Worm (Caenorhabditis elegans) whole organism, young adult: ENCODE measurements around the gene C47E12.12.

Experiments used
- B0261.1 ChIP-seq: sonication (generic microtip); optimal IDR thresholded peaks from 2 replicates; lab custom pipeline; 2016; ENCODE audit warnings: mild to moderate bottlenecking, missing genetic modification characterization, moderate library complexity, missing compliant biosample characterization
- B0336.3 ChIP-seq: fragments of 200-800 bp; sonication (Bioruptor generic); IDR thresholded peaks from 2 replicates; pipeline ENCODE4 v1.3.6; 2022; ENCODE audit warnings: missing genetic modification characterization, missing compliant biosample characterization
- C06A6.2 ChIP-seq: fragments of 200-800 bp; sonication (Bioruptor generic); conservative IDR thresholded peaks from 2 replicates; pipeline ENCODE4 v1.3.6; 2022; ENCODE audit warnings: missing genetic modification characterization, missing compliant biosample characterization
- D2030.7 ChIP-seq: fragments of 200-800 bp; sonication (Bioruptor generic); IDR thresholded peaks from 2 replicates; pipeline ENCODE4 v1.3.6; 2022; ENCODE audit warnings: missing genetic modification reagents, missing genetic modification characterization, missing compliant biosample characterization
- F10E7.11 ChIP-seq: sonication (generic microtip); optimal IDR thresholded peaks from 2 replicates; lab custom pipeline; 2017; ENCODE audit warnings: mild to moderate bottlenecking, missing genetic modification characterization, moderate library complexity, missing compliant biosample characterization
- F23B12.7 ChIP-seq: sonication (generic microtip); optimal IDR thresholded peaks from 2 replicates; lab custom pipeline; 2017; ENCODE audit warnings: missing genetic modification characterization, mild to moderate bottlenecking, missing compliant biosample characterization, antibody characterized with exemption, moderate library complexity; ENCODE audit not compliant: insufficient read depth
- F39B2.1 ChIP-seq: fragments of 200-800 bp; sonication (Bioruptor generic); IDR thresholded peaks from 2 replicates; pipeline ENCODE4 v1.3.6; 2022; ENCODE audit warnings: missing genetic modification reagents, missing genetic modification characterization, missing compliant biosample characterization
- F49E8.2 ChIP-seq: sonication (generic microtip); optimal IDR thresholded peaks from 3 replicates; lab custom pipeline; 2017; ENCODE audit warnings: missing genetic modification characterization, mild to moderate bottlenecking, missing compliant biosample characterization, antibody characterized with exemption, moderate library complexity; ENCODE audit not compliant: insufficient read depth
- F55B11.4 ChIP-seq: sonication (generic microtip); optimal IDR thresholded peaks from 2 replicates; lab custom pipeline; 2016; ENCODE audit warnings: missing compliant biosample characterization, missing genetic modification characterization, borderline replicate concordance; ENCODE audit not compliant: insufficient read depth
- K12H6.12 ChIP-seq: fragments of 200-800 bp; sonication (Bioruptor generic); optimal IDR thresholded peaks from 2 replicates; lab custom pipeline; 2018; ENCODE audit warnings: mild to moderate bottlenecking, missing genetic modification characterization, missing compliant biosample characterization
- T26A5.8 ChIP-seq: sonication (generic microtip); optimal IDR thresholded peaks from 2 replicates; lab custom pipeline; 2016; ENCODE audit warnings: missing genetic modification characterization, missing compliant biosample characterization
- Y53F4B.3 ChIP-seq: fragments of 200-800 bp; sonication (Bioruptor generic); IDR thresholded peaks from 2 replicates; pipeline ENCODE4 v1.3.6; 2022; ENCODE audit warnings: missing genetic modification reagents, missing genetic modification characterization, missing compliant biosample characterization
- Y56A3A.18 ChIP-seq: fragments of 200-800 bp; sonication (Bioruptor generic); IDR thresholded peaks from 2 replicates; pipeline ENCODE4 v1.3.6; 2022; ENCODE audit warnings: missing genetic modification reagents, missing genetic modification characterization, missing compliant biosample characterization
- Y79H2A.3 ChIP-seq: fragments of 200-800 bp; sonication (Bioruptor generic); conservative IDR thresholded peaks from 2 replicates; pipeline ENCODE4 v1.3.6; 2022; ENCODE audit warnings: missing genetic modification reagents, missing genetic modification characterization, missing compliant biosample characterization
- akir-1 ChIP-seq: fragments of 200-800 bp; sonication (Bioruptor generic); optimal IDR thresholded peaks from 2 replicates; lab custom pipeline; 2018; ENCODE audit warnings: mild to moderate bottlenecking, missing genetic modification characterization, moderate library complexity, missing compliant biosample characterization
- aptf-2 ChIP-seq: fragments of 200-800 bp; sonication (Bioruptor generic); conservative IDR thresholded peaks from 2 replicates; pipeline ENCODE4 v1.3.6; 2022; ENCODE audit warnings: missing genetic modification reagents, missing genetic modification characterization, missing compliant biosample characterization
- cebp-2 ChIP-seq: fragments of 200-800 bp; sonication (Bioruptor generic); IDR thresholded peaks from 2 replicates; pipeline ENCODE4 v1.3.6; 2022; ENCODE audit warnings: missing genetic modification characterization, missing compliant biosample characterization
- ceh-27 ChIP-seq: fragments of 200-800 bp; sonication (Bioruptor generic); optimal IDR thresholded peaks from 2 replicates; lab custom pipeline; 2018; ENCODE audit warnings: mild to moderate bottlenecking, missing genetic modification characterization, moderate library complexity, missing compliant biosample characterization
- ceh-40 ChIP-seq: fragments of 200-800 bp; sonication (Bioruptor generic); IDR thresholded peaks from 2 replicates; pipeline ENCODE4 v1.3.6; 2022; ENCODE audit warnings: missing genetic modification characterization, missing compliant biosample characterization
- die-1 ChIP-seq: sonication (generic microtip); optimal IDR thresholded peaks from 2 replicates; lab custom pipeline; 2016; ENCODE audit warnings: missing genotype, mild to moderate bottlenecking, missing genetic modification characterization, missing compliant biosample characterization
- dpff-1 ChIP-seq: sonication (generic microtip); optimal IDR thresholded peaks from 2 replicates; lab custom pipeline; 2017; ENCODE audit warnings: mild to moderate bottlenecking, missing genetic modification characterization, missing compliant biosample characterization
- egl-44 ChIP-seq: fragments of 200-800 bp; sonication (Bioruptor generic); IDR thresholded peaks from 2 replicates; pipeline ENCODE4 v1.3.6; 2022; ENCODE audit warnings: missing genetic modification reagents, missing genetic modification characterization, missing compliant biosample characterization
- ekl-4 ChIP-seq: fragments of 200-800 bp; sonication (Bioruptor generic); IDR thresholded peaks from 2 replicates; pipeline ENCODE4 v1.3.6; 2022; ENCODE audit warnings: missing genetic modification reagents, missing genetic modification characterization, missing compliant biosample characterization
- hlh-26 ChIP-seq: fragments of 200-800 bp; sonication (Bioruptor generic); conservative IDR thresholded peaks from 2 replicates; pipeline ENCODE4 v1.3.6; 2022; ENCODE audit warnings: missing genetic modification reagents, missing genetic modification characterization, missing compliant biosample characterization
- lag-1 ChIP-seq: fragments of 200-800 bp; sonication (Bioruptor generic); IDR thresholded peaks from 2 replicates; pipeline ENCODE4 v1.3.6; 2022; ENCODE audit warnings: missing genetic modification reagents, missing genetic modification characterization, missing compliant biosample characterization
- lin-35 ChIP-seq, 3 experiments: fragments of 150-350 bp in 2 of 3; sonication (generic microtip) in 1 of 3; optimal IDR thresholded peaks; 2 replicates each; lab custom pipeline; 2014 to 2018; ENCODE audit warnings: missing biosample characterization in 3 of 3, missing genetic modification characterization in 3 of 3, missing genetic modification reagents in 3 of 3
- lin-40 ChIP-seq: sonication (generic microtip); optimal IDR thresholded peaks from 2 replicates; lab custom pipeline; 2016; ENCODE audit warnings: missing genetic modification characterization, mild to moderate bottlenecking, missing compliant biosample characterization, missing genotype, missing genetic modification reagents
- lin-54 ChIP-seq: fragments of 200-800 bp; sonication (Bioruptor generic); optimal IDR thresholded peaks from 2 replicates; lab custom pipeline; 2018; ENCODE audit warnings: mild to moderate bottlenecking, missing genetic modification characterization, missing compliant biosample characterization
- lir-1 ChIP-seq: fragments of 200-800 bp; sonication (Bioruptor generic); conservative IDR thresholded peaks from 2 replicates; pipeline ENCODE4 v1.3.6; 2022; ENCODE audit warnings: missing genetic modification reagents, missing genetic modification characterization, missing compliant biosample characterization
- lsl-1 ChIP-seq: fragments of 200-800 bp; sonication (Bioruptor generic); optimal IDR thresholded peaks from 2 replicates; lab custom pipeline; 2018; ENCODE audit warnings: mild to moderate bottlenecking, missing genetic modification characterization, moderate library complexity, missing compliant biosample characterization
- mcd-1 ChIP-seq: fragments of 200-800 bp; sonication (Bioruptor generic); IDR thresholded peaks from 2 replicates; pipeline ENCODE4 v1.3.6; 2022; ENCODE audit warnings: missing genetic modification reagents, missing genetic modification characterization, missing compliant biosample characterization
- mes-4 ChIP-seq: sonication (generic microtip); optimal IDR thresholded peaks from 2 replicates; lab custom pipeline; 2016; ENCODE audit warnings: missing genotype, missing genetic modification characterization, missing compliant biosample characterization
- nfya-2 ChIP-seq: fragments of 200-800 bp; sonication (Bioruptor generic); IDR thresholded peaks from 2 replicates; pipeline ENCODE4 v1.3.6; 2022; ENCODE audit warnings: missing genetic modification reagents, missing genetic modification characterization, missing compliant biosample characterization
- nhr-80 ChIP-seq: sonication (generic microtip); optimal IDR thresholded peaks from 2 replicates; lab custom pipeline; 2016; ENCODE audit warnings: missing genetic modification characterization, missing compliant biosample characterization
- pha-4 ChIP-seq: fragments of 150-350 bp; sonication (generic microtip); optimal IDR thresholded peaks from 2 replicates; lab custom pipeline; 2014; ENCODE audit warnings: missing biosample characterization, missing genetic modification reagents, missing genetic modification characterization
- sea-2 ChIP-seq: fragments of 200-800 bp; sonication (Bioruptor generic); IDR thresholded peaks from 2 replicates; pipeline ENCODE4 v1.3.6; 2022; ENCODE audit warnings: missing genetic modification characterization, missing compliant biosample characterization
- snpc-1.3 ChIP-seq: sonication (generic microtip); optimal IDR thresholded peaks from 2 replicates; lab custom pipeline; 2017; ENCODE audit warnings: missing genetic modification characterization, mild to moderate bottlenecking, missing compliant biosample characterization, antibody characterized with exemption, moderate library complexity, missing genotype, missing genetic modification reagents; ENCODE audit not compliant: insufficient read depth
- sptf-2 ChIP-seq: fragments of 200-800 bp; sonication (Bioruptor generic); optimal IDR thresholded peaks from 2 replicates; lab custom pipeline; 2018; ENCODE audit warnings: mild to moderate bottlenecking, missing genetic modification characterization, missing compliant biosample characterization
- tbx-9 ChIP-seq: sonication (generic microtip); optimal IDR thresholded peaks from 2 replicates; lab custom pipeline; 2016; ENCODE audit warnings: borderline replicate concordance, missing genetic modification characterization, inconsistent platforms, missing compliant biosample characterization
- xnd-1 ChIP-seq: sonication (generic microtip); optimal IDR thresholded peaks from 2 replicates; lab custom pipeline; 2016; ENCODE audit warnings: missing genotype, missing genetic modification reagents, missing genetic modification characterization, missing compliant biosample characterization
- zfh-2 ChIP-seq: fragments of 200-800 bp; sonication (Bioruptor generic); conservative IDR thresholded peaks from 2 replicates; pipeline ENCODE4 v1.3.6; 2022; ENCODE audit warnings: missing genetic modification reagents, missing genetic modification characterization, missing compliant biosample characterization
- zim-3 ChIP-seq: sonication (generic microtip); optimal IDR thresholded peaks from 2 replicates; lab custom pipeline; 2017; ENCODE audit warnings: mild to moderate bottlenecking, missing genetic modification characterization, moderate library complexity, missing compliant biosample characterization
- ztf-25 ChIP-seq: fragments of 200-800 bp; sonication (Bioruptor generic); IDR thresholded peaks from 2 replicates; pipeline ENCODE4 v1.3.6; 2022; ENCODE audit warnings: missing genetic modification reagents, missing genetic modification characterization, missing compliant biosample characterization

Gene C47E12.12

DNA sequence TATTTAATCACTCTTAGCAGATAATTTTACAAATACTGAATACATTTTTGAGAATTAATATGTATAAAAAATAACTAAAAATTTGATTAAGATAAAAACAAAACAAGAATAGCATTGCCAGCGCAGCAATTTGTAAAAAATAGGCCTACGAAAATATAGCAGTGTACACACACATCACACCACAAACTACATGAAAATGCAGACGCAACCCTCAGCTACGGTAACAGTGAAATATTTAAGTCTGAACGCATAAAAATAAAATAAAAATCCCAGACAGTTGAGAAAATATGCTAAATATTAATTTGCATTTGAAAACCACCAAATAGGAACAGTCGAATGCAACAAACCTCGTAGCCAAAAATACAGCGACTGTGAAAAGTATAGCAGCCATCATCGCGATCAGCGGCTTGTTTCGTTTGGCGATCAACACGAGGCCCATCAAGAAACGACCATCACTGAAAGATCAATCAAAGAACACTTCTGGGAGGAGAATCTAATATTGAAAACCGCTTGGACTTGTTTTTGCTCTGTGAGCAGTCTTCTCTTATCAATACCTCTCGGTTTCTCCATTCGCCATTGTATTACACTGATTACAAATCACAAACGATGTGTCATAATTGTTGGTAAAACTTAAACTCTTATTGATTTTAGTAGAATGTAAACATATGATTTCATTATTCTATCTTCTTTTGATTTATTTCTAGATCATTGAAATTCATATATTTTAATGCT is 26.1 kb upstream of the C47E12.12 start, which contains the start of gene pyp-1 (continued):
- TF ChIP-seq dpff-1 (tag; lab: Kevin White, UChicago) (no peak), D2030.7 (GFP tag; lab: Robert Waterston, UW) (0 out of 2 replicates have a peak, but pooled peaks have one; percentile 19), Y79H2A.3 (GFP tag; lab: Robert Waterston, UW) (no peak), F23B12.7 (tag; lab: Kevin White, UChicago) (peak; percentile 17), lsl-1 (GFP tag; lab: Kevin White, UChicago) (peak; percentile 89), die-1 (tag; lab: Kevin White, UChicago) (no peak), ceh-27 (GFP tag; lab: Kevin White, UChicago) (no peak), sea-2 (GFP tag; lab: Robert Waterston, UW) (no peak)

ce11 chrIV:9994895-9995394 is 22.4 kb upstream of the C47E12.12 start, which contains the start of gene uba-1:
Gene uba-1 (minus strand): TSS chrIV:9994945.
- no peak for TF ChIP-seq K12H6.12 (tag; lab: Kevin White, UChicago)
- TF ChIP-seq F23B12.7 (tag; lab: Kevin White, UChicago): peak; percentile 59
- TF ChIP-seq T26A5.8 (tag; lab: Kevin White, UChicago): no peak
- TF ChIP-seq ztf-25 (GFP tag; lab: Robert Waterston, UW): no peak
- no peak for TF ChIP-seq F55B11.4 (tag; lab: Kevin White, UChicago)
- no peak for TF ChIP-seq F39B2.1 (GFP tag; lab: Robert Waterston, UW)
- TF ChIP-seq lin-54 (GFP tag; lab: Kevin White, UChicago): peak; percentile 79
- no peak for TF ChIP-seq nfya-2 (GFP tag; lab: Robert Waterston, UW)
- TF ChIP-seq xnd-1 (tag; lab: Kevin White, UChicago): peak; percentile 75
- TF ChIP-seq pha-4: no peak
- no peak for TF ChIP-seq dpff-1 (tag; lab: Kevin White, UChicago)
- TF ChIP-seq D2030.7 (GFP tag; lab: Robert Waterston, UW): peak; percentile 68
- TF ChIP-seq aptf-2 (GFP tag; lab: Robert Waterston, UW): 0 out of 2 replicates have a peak, but pooled peaks have one; percentile 19
- peak; percentile 13 to 77 (median 48) for TF ChIP-seq lin-35 (GFP tag; optimal IDR thresholded peaks at IDR 0.05; lab: Kevin White, UChicago)
- no peak; the same call in 1 of the 2 replicates for TF ChIP-seq lir-1
- no peak for TF ChIP-seq sptf-2
- TF ChIP-seq B0336.3 (GFP tag; lab: Robert Waterston, UW): peak; percentile 94
- TF ChIP-seq zfh-2 (GFP tag; lab: Robert Waterston, UW): no peak
- TF ChIP-seq mes-4: no peak
- peak; percentile 14 for TF ChIP-seq snpc-1.3 (tag; lab: Kevin White, UChicago)
- TF ChIP-seq lin-40: peak; percentile 31
- TF ChIP-seq cebp-2: no peak
- TF ChIP-seq F49E8.2 (tag; lab: Kevin White, UChicago): peak; percentile 53
- TF ChIP-seq C06A6.2 (GFP tag; lab: Robert Waterston, UW): no peak; the same call in 1 of the 2 replicates
- TF ChIP-seq ekl-4 (GFP tag; lab: Robert Waterston, UW): peak; percentile 71; the same call in 1 of the 2 replicates
- TF ChIP-seq die-1 (tag; lab: Kevin White, UChicago): peak; percentile 42
- TF ChIP-seq Y56A3A.18 (GFP tag; lab: Robert Waterston, UW): no peak; the same call in 1 of the 2 replicates
- no peak for TF ChIP-seq egl-44 (GFP tag; lab: Robert Waterston, UW)
- peak; percentile 58; the same call in 1 of the 2 replicates for TF ChIP-seq mcd-1 (GFP tag; lab: Robert Waterston, UW)
- no peak for TF ChIP-seq ceh-40 (GFP tag; lab: Robert Waterston, UW)
- no peak for TF ChIP-seq akir-1
- no peak for TF ChIP-seq zim-3 (tag; lab: Kevin White, UChicago)
- TF ChIP-seq F10E7.11 (tag; lab: Kevin White, UChicago): no peak
- TF ChIP-seq B0261.1 (tag; lab: Kevin White, UChicago): no peak
- no peak for TF ChIP-seq Y79H2A.3 (GFP tag; lab: Robert Waterston, UW)
- TF ChIP-seq hlh-26: no peak
- no peak for TF ChIP-seq lag-1 (GFP tag; lab: Robert Waterston, UW)
- TF ChIP-seq tbx-9: no peak
- TF ChIP-seq Y53F4B.3 (GFP tag; lab: Robert Waterston, UW): no peak
- peak; percentile 7 for TF ChIP-seq nhr-80 (tag; lab: Kevin White, UChicago)
